Worm (Caenorhabditis elegans) whole organism, L1 larva: ENCODE measurements around the gene Y53F4B.27.

ENCODE experiments used
- C16A3.4 ChIP-seq: fragments of 150-350 bp; optimal IDR thresholded peaks from 2 replicates; lab custom pipeline; 2014; ENCODE audit warnings: missing biosample characterization, missing genetic modification characterization
- C34B4.2 ChIP-seq: sonication (generic microtip); optimal IDR thresholded peaks from 2 replicates; lab custom pipeline; 2017; ENCODE audit warnings: mild to moderate bottlenecking, missing genetic modification characterization, missing compliant biosample characterization
- F16B12.6 ChIP-seq: fragments of 150-350 bp; optimal IDR thresholded peaks from 2 replicates; lab custom pipeline; 2014; ENCODE audit warnings: missing biosample characterization, missing genetic modification characterization
- Y116A8C.19 ChIP-seq: sonication (generic microtip); optimal IDR thresholded peaks from 2 replicates; lab custom pipeline; 2016; ENCODE audit warnings: missing compliant biosample characterization, missing genetic modification characterization, borderline replicate concordance
- alr-1 ChIP-seq: fragments of 200-800 bp; sonication (Bioruptor generic); optimal IDR thresholded peaks from 2 replicates; lab custom pipeline; 2018; ENCODE audit warnings: borderline replicate concordance, mild to moderate bottlenecking, missing genetic modification characterization, missing compliant biosample characterization
- aly-2 ChIP-seq: fragments of 150-350 bp; optimal IDR thresholded peaks from 2 replicates; lab custom pipeline; 2014; ENCODE audit warnings: missing biosample characterization, missing genetic modification characterization
- ceh-63 ChIP-seq: fragments of 200-800 bp; sonication (Bioruptor generic); optimal IDR thresholded peaks from 2 replicates; lab custom pipeline; 2018; ENCODE audit warnings: mild to moderate bottlenecking, missing genetic modification characterization, missing compliant biosample characterization
- ceh-8 ChIP-seq: fragments of 200-800 bp; sonication (Bioruptor generic); optimal IDR thresholded peaks from 2 replicates; lab custom pipeline; 2018; ENCODE audit warnings: mild to moderate bottlenecking, missing genetic modification characterization, moderate library complexity, missing compliant biosample characterization
- ceh-82 ChIP-seq, 3 experiments: fragments of 150-350 bp in 1 of 3; sonication (generic microtip) in 2 of 3; optimal IDR thresholded peaks; 2 replicates each; lab custom pipeline; 2014 to 2017; ENCODE audit warnings: missing biosample characterization in 3 of 3, missing genetic modification characterization in 3 of 3
- ceh-88 ChIP-seq: fragments of 200-800 bp; sonication (Bioruptor generic); IDR thresholded peaks from 2 replicates; pipeline ENCODE4 v1.3.6; 2022; ENCODE audit warnings: missing genetic modification characterization, missing compliant biosample characterization
- dpl-1 ChIP-seq, 3 experiments: fragments of 150-350 bp in 2 of 3; sonication (generic microtip) in 1 of 3; optimal IDR thresholded peaks; 2 replicates each; lab custom pipeline; 2014 to 2017; ENCODE audit warnings: missing biosample characterization in 3 of 3, missing genetic modification characterization in 3 of 3, missing genetic modification reagents in 3 of 3
- efl-3 ChIP-seq: fragments of 200-800 bp; sonication (Bioruptor generic); optimal IDR thresholded peaks from 2 replicates; lab custom pipeline; 2018; ENCODE audit warnings: mild to moderate bottlenecking, missing genetic modification characterization, missing compliant biosample characterization
- egl-27 ChIP-seq, 2 experiments: fragments of 150-350 bp in 1 of 2; sonication (generic microtip); optimal IDR thresholded peaks; 3 replicates each; lab custom pipeline; 2017 to 2018; ENCODE audit warnings: missing biosample characterization in 2 of 2, missing genetic modification characterization in 2 of 2, missing genetic modification reagents in 2 of 2
- elt-3 ChIP-seq, 6 experiments: fragments of 150-350 bp in 1 of 6; sonication (generic microtip); optimal IDR thresholded peaks; 2 replicates each; lab custom pipeline; 2017 to 2018; ENCODE audit warnings: missing biosample characterization in 6 of 6, missing genetic modification characterization in 6 of 6, inconsistent platforms in 1 of 6
- ets-5 ChIP-seq: fragments of 200-800 bp; sonication (Bioruptor generic); IDR thresholded peaks from 2 replicates; pipeline ENCODE4 v1.3.6; 2022; ENCODE audit warnings: missing genetic modification characterization, missing compliant biosample characterization
- fkh-4 ChIP-seq: sonication (generic microtip); optimal IDR thresholded peaks from 2 replicates; lab custom pipeline; 2016; ENCODE audit warnings: missing compliant biosample characterization, missing genetic modification characterization, borderline replicate concordance
- grh-1 ChIP-seq: fragments of 200-800 bp; sonication (Bioruptor generic); IDR thresholded peaks from 2 replicates; pipeline ENCODE4 v1.3.6; 2022; ENCODE audit warnings: missing genetic modification reagents, missing genetic modification characterization, missing compliant biosample characterization
- hlh-17 ChIP-seq: fragments of 200-800 bp; sonication (Bioruptor generic); optimal IDR thresholded peaks from 2 replicates; lab custom pipeline; 2018; ENCODE audit warnings: missing genetic modification characterization, mild to moderate bottlenecking, missing compliant biosample characterization, moderate library complexity, borderline replicate concordance
- hlh-4 ChIP-seq: sonication (generic microtip); optimal IDR thresholded peaks from 2 replicates; lab custom pipeline; 2016; ENCODE audit warnings: mild to moderate bottlenecking, missing genetic modification characterization, missing compliant biosample characterization
- irx-1 ChIP-seq: sonication (generic microtip); optimal IDR thresholded peaks from 2 replicates; lab custom pipeline; 2016; ENCODE audit warnings: missing genetic modification characterization, missing compliant biosample characterization
- jun-1 ChIP-seq: fragments of 150-350 bp; optimal IDR thresholded peaks from 2 replicates; lab custom pipeline; 2014; ENCODE audit warnings: missing biosample characterization, missing genetic modification reagents, missing genetic modification characterization
- lin-14 ChIP-seq: fragments of 200-800 bp; sonication (Bioruptor generic); optimal IDR thresholded peaks from 2 replicates; lab custom pipeline; 2018; ENCODE audit warnings: mild to moderate bottlenecking, missing genetic modification characterization, moderate library complexity, missing compliant biosample characterization
- lin-15B ChIP-seq: fragments of 150-350 bp; sonication (generic microtip); optimal IDR thresholded peaks from 3 replicates; lab custom pipeline; 2014; ENCODE audit warnings: missing biosample characterization, missing genetic modification characterization
- lir-3 ChIP-seq: sonication (generic microtip); optimal IDR thresholded peaks from 2 replicates; lab custom pipeline; 2016; ENCODE audit warnings: mild to moderate bottlenecking, missing genetic modification characterization, moderate library complexity, missing compliant biosample characterization; ENCODE audit not compliant: poor library complexity
- lsy-2 ChIP-seq, 2 experiments: fragments of 150-350 bp; optimal IDR thresholded peaks; 2 replicates each; lab custom pipeline; 2014; ENCODE audit warnings: missing biosample characterization in 2 of 2, missing genetic modification characterization in 2 of 2
- mdl-1 ChIP-seq, 2 experiments: fragments of 150-350 bp; optimal IDR thresholded peaks; 2 replicates each; lab custom pipeline; 2014 to 2017; ENCODE audit warnings: missing biosample characterization in 2 of 2, missing genetic modification characterization in 2 of 2, inconsistent platforms in 1 of 2
- mef-2 ChIP-seq: fragments of 150-350 bp; optimal IDR thresholded peaks from 2 replicates; lab custom pipeline; 2014; ENCODE audit warnings: missing biosample characterization, missing genetic modification characterization
- nhr-11 ChIP-seq: fragments of 150-350 bp; optimal IDR thresholded peaks from 2 replicates; lab custom pipeline; 2014; ENCODE audit warnings: missing biosample characterization, missing genetic modification characterization
- nhr-12 ChIP-seq: sonication (generic microtip); optimal IDR thresholded peaks from 2 replicates; lab custom pipeline; 2017; ENCODE audit warnings: missing biosample characterization, missing genetic modification characterization
- nhr-237 ChIP-seq: fragments of 150-350 bp; optimal IDR thresholded peaks from 2 replicates; lab custom pipeline; 2014; ENCODE audit warnings: missing biosample characterization, missing genetic modification characterization
- nhr-71 ChIP-seq: sonication (generic microtip); optimal IDR thresholded peaks from 2 replicates; lab custom pipeline; 2016; ENCODE audit warnings: mild to moderate bottlenecking, missing genetic modification characterization, moderate library complexity, missing compliant biosample characterization
- nhr-77 ChIP-seq: fragments of 150-350 bp; optimal IDR thresholded peaks from 2 replicates; lab custom pipeline; 2014; ENCODE audit warnings: missing biosample characterization, missing genetic modification characterization
- nhr-84 ChIP-seq: sonication (generic microtip); optimal IDR thresholded peaks from 2 replicates; lab custom pipeline; 2017; ENCODE audit warnings: missing biosample characterization, missing genetic modification characterization
- nhr-85 ChIP-seq: sonication (generic microtip); peaks from one replicate; lab custom pipeline; 2016; ENCODE audit warnings: missing genetic modification characterization, inconsistent platforms, missing compliant biosample characterization
- nhr-90 ChIP-seq: sonication (generic microtip); optimal IDR thresholded peaks from 2 replicates; lab custom pipeline; 2016; ENCODE audit warnings: mild to moderate bottlenecking, missing genetic modification characterization, missing compliant biosample characterization; ENCODE audit not compliant: poor library complexity
- pag-3 ChIP-seq: sonication (generic microtip); optimal IDR thresholded peaks from 2 replicates; lab custom pipeline; 2017; ENCODE audit warnings: missing genetic modification characterization, mild to moderate bottlenecking, missing compliant biosample characterization, antibody characterized with exemption, borderline replicate concordance; ENCODE audit not compliant: insufficient read depth
- pax-3 ChIP-seq: fragments of 200-800 bp; sonication (Bioruptor generic); optimal IDR thresholded peaks from 2 replicates; lab custom pipeline; 2018; ENCODE audit warnings: mild to moderate bottlenecking, missing genetic modification characterization, moderate library complexity, missing compliant biosample characterization
- pqm-1 ChIP-seq: sonication (generic microtip); optimal IDR thresholded peaks from 3 replicates; lab custom pipeline; 2017; ENCODE audit warnings: missing biosample characterization, missing genetic modification characterization
- rnt-1 ChIP-seq: sonication (generic microtip); optimal IDR thresholded peaks from 2 replicates; lab custom pipeline; 2016; ENCODE audit warnings: mild to moderate bottlenecking, missing genetic modification characterization, moderate library complexity, missing compliant biosample characterization
- snpc-4 ChIP-seq: fragments of 150-350 bp; optimal IDR thresholded peaks from 2 replicates; lab custom pipeline; 2014; ENCODE audit warnings: missing biosample characterization, missing genetic modification characterization
- snu-23 ChIP-seq: sonication (generic microtip); optimal IDR thresholded peaks from 2 replicates; lab custom pipeline; 2016; ENCODE audit warnings: missing genetic modification characterization, missing compliant biosample characterization
- sox-4 ChIP-seq: sonication (generic microtip); optimal IDR thresholded peaks from 2 replicates; lab custom pipeline; 2016; ENCODE audit warnings: missing genetic modification characterization, missing compliant biosample characterization
- swsn-7 ChIP-seq: sonication (generic microtip); optimal IDR thresholded peaks from 2 replicates; lab custom pipeline; 2016; ENCODE audit warnings: missing genetic modification characterization, missing compliant biosample characterization
- tlp-1 ChIP-seq: fragments of 150-350 bp; optimal IDR thresholded peaks from 2 replicates; lab custom pipeline; 2014; ENCODE audit warnings: missing biosample characterization, missing genetic modification characterization
- unc-30 ChIP-seq: sonication (generic microtip); optimal IDR thresholded peaks from 2 replicates; lab custom pipeline; 2017; ENCODE audit warnings: missing biosample characterization, missing genetic modification characterization
- unc-62 ChIP-seq: fragments of 150-350 bp; optimal IDR thresholded peaks from 2 replicates; lab custom pipeline; 2014; ENCODE audit warnings: missing biosample characterization, missing genetic modification reagents, missing genetic modification characterization
- unc-86 ChIP-seq: sonication (generic microtip); optimal IDR thresholded peaks from 2 replicates; lab custom pipeline; 2016; ENCODE audit warnings: missing genetic modification characterization, missing compliant biosample characterization
- unc-98 ChIP-seq: fragments of 200-800 bp; sonication (Bioruptor generic); IDR thresholded peaks from 2 replicates; pipeline ENCODE4 v1.3.6; 2022; ENCODE audit warnings: missing genetic modification characterization, missing compliant biosample characterization
- vab-15 ChIP-seq: sonication (generic microtip); optimal IDR thresholded peaks from 2 replicates; lab custom pipeline; 2017; ENCODE audit warnings: missing genotype, mild to moderate bottlenecking, missing genetic modification characterization, missing compliant biosample characterization
- xbp-1 ChIP-seq: sonication (generic microtip); optimal IDR thresholded peaks from 2 replicates; lab custom pipeline; 2016; ENCODE audit warnings: missing genetic modification characterization, missing compliant biosample characterization
- zip-4 ChIP-seq: fragments of 200-800 bp; sonication (Bioruptor generic); optimal IDR thresholded peaks from 2 replicates; lab custom pipeline; 2018; ENCODE audit warnings: mild to moderate bottlenecking, missing genetic modification characterization, moderate library complexity, missing compliant biosample characterization

Gene Y53F4B.27

DNA sequence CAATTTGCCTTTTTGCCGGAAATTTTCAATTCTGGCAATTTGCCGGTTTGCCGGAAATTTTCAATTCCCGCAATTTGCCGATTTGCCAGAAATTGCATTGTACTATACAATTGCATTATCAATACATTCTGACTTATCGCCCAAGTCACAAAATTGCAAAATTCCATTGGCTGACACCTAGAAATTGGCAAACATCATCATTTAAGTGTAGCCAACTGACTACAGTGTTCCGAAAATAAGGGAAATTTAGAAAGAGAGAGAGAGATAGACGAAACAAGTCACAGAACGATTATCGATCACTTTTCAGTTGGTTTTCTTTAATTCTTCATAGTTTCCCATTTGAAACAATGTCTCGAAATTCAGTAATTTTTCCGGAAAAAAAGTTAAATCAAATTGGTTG lies 34.3 kb upstream of the Y53F4B.27 start (continued):
- TF ChIP-seq pqm-1 (tag; lab: Kevin White, UChicago) = no peak
- no peak for TF ChIP-seq grh-1 (GFP tag; lab: Robert Waterston, UW)
- no peak for TF ChIP-seq pag-3 (tag; lab: Kevin White, UChicago)
- peak; percentile 50 for TF ChIP-seq snu-23 (GFP tag; lab: Kevin White, UChicago)
- no peak for TF ChIP-seq nhr-12 (tag; lab: Kevin White, UChicago)
- no peak for TF ChIP-seq egl-27 (tag; optimal IDR thresholded peaks at IDR 0.05; lab: Kevin White, UChicago)
- TF ChIP-seq vab-15 (tag; lab: Kevin White, UChicago) = no peak
- peak in 1 of 6 experiments; percentile 4 for TF ChIP-seq elt-3 (tag; optimal IDR thresholded peaks at IDR 0.05; lab: Kevin White, UChicago)
- TF ChIP-seq lsy-2 (tag; optimal IDR thresholded peaks at IDR 0.05; lab: Kevin White, UChicago) = no peak
- no peak for TF ChIP-seq nhr-77 (tag; lab: Kevin White, UChicago)
- no peak for TF ChIP-seq lin-14 (GFP tag; lab: Kevin White, UChicago)
- TF ChIP-seq jun-1 (tag; lab: Kevin White, UChicago) = no peak
- TF ChIP-seq nhr-90 (tag; lab: Kevin White, UChicago) = peak; percentile 12
- no peak for TF ChIP-seq efl-3
- TF ChIP-seq irx-1 (tag; lab: Kevin White, UChicago) = no peak
- peak; percentile 0 for TF ChIP-seq C16A3.4 (tag; lab: Kevin White, UChicago)
- TF ChIP-seq swsn-7 = no peak
- TF ChIP-seq nhr-11 (tag; lab: Kevin White, UChicago) = no peak
- TF ChIP-seq mdl-1 (tag; optimal IDR thresholded peaks at IDR 0.05; lab: Kevin White, UChicago) = no peak
- TF ChIP-seq sox-4 (tag; lab: Kevin White, UChicago) = no peak
- no peak for TF ChIP-seq fkh-4 (tag; lab: Kevin White, UChicago)
- no peak for TF ChIP-seq unc-30 (tag; lab: Kevin White, UChicago)
- no peak for TF ChIP-seq nhr-84
- no peak for TF ChIP-seq xbp-1
- no peak for TF ChIP-seq tlp-1
- no peak for TF ChIP-seq C34B4.2 (tag; lab: Kevin White, UChicago)
- no peak for TF ChIP-seq hlh-17 (GFP tag; lab: Kevin White, UChicago)
- TF ChIP-seq hlh-4 (tag; lab: Kevin White, UChicago) = no peak
- TF ChIP-seq dpl-1 (GFP tag; optimal IDR thresholded peaks at IDR 0.05; lab: Kevin White, UChicago) = no peak
- TF ChIP-seq snpc-4 (tag; lab: Kevin White, UChicago) = no peak
- no peak for TF ChIP-seq nhr-237 (tag; lab: Kevin White, UChicago)
- TF ChIP-seq ceh-82 (tag; optimal IDR thresholded peaks at IDR 0.05; lab: Kevin White, UChicago) = no peak
- TF ChIP-seq pax-3 (tag; lab: Kevin White, UChicago) = no peak
- no peak for TF ChIP-seq rnt-1 (tag; lab: Kevin White, UChicago)
- no peak for TF ChIP-seq lin-15B (tag; lab: Kevin White, UChicago)
- no peak for TF ChIP-seq alr-1 (tag; lab: Kevin White, UChicago)
- no peak for TF ChIP-seq lir-3
- TF ChIP-seq Y116A8C.19 (tag; lab: Kevin White, UChicago) = no peak
- TF ChIP-seq F16B12.6 (tag; lab: Kevin White, UChicago) = no peak
- TF ChIP-seq ceh-8 = no peak
- no peak for TF ChIP-seq ets-5 (GFP tag; lab: Robert Waterston, UW)
- TF ChIP-seq unc-98 (GFP tag; lab: Robert Waterston, UW) = no peak
- TF ChIP-seq aly-2 (tag; lab: Kevin White, UChicago) = no peak
- TF ChIP-seq mef-2 (tag; lab: Kevin White, UChicago) = no peak
- peak; percentile 59 for TF ChIP-seq nhr-85 (tag; lab: Kevin White, UChicago)
- no peak for TF ChIP-seq unc-62 (GFP tag; lab: Kevin White, UChicago)
- TF ChIP-seq ceh-63 (GFP tag; lab: Kevin White, UChicago) = no peak
- no peak for TF ChIP-seq ceh-88 (GFP tag; lab: Robert Waterston, UW)
- peak; percentile 33 for TF ChIP-seq nhr-71 (tag; lab: Kevin White, UChicago)
- TF ChIP-seq unc-86 = no peak
- no peak for TF ChIP-seq zip-4 (GFP tag; lab: Kevin White, UChicago)
- TF ChIP-seq, all 84 proteins: peak for 12
